Worm (Caenorhabditis elegans) whole organism, L3 larva: ENCODE data around the gene D2023.6.

ENCODE experiments used
- R02D3.7 ChIP-seq: fragments of 150-350 bp; optimal IDR thresholded peaks from 2 replicates; lab custom pipeline; 2014; ENCODE audit warnings: missing biosample characterization, missing genetic modification characterization
- ama-1 ChIP-seq: fragments of 150-350 bp; optimal IDR thresholded peaks from 2 replicates; lab custom pipeline; 2018
- ceh-28 ChIP-seq: fragments of 150-350 bp; optimal IDR thresholded peaks from 2 replicates; lab custom pipeline; 2014; ENCODE audit warnings: missing biosample characterization, missing genetic modification reagents, missing genetic modification characterization
- fkh-10 ChIP-seq: sonication (generic microtip); optimal IDR thresholded peaks from 2 replicates; lab custom pipeline; 2017; ENCODE audit warnings: missing biosample characterization, missing genetic modification reagents, missing genetic modification characterization
- fkh-2 ChIP-seq: fragments of 150-350 bp; optimal IDR thresholded peaks from 2 replicates; lab custom pipeline; 2014; ENCODE audit warnings: missing biosample characterization, missing genetic modification reagents, missing genetic modification characterization

ce11 chrV:11826967-11827366, at the start of gene D2023.6, which contains the start of gene mpst-1:
- TF ChIP-seq ama-1 (lab: Kevin White, UChicago): no peak
- TF ChIP-seq fkh-2 (tag; lab: Kevin White, UChicago): no peak
- TF ChIP-seq fkh-10: no peak
- TF ChIP-seq ceh-28: no peak
- TF ChIP-seq R02D3.7 (tag; lab: Kevin White, UChicago): no peak
